Comparison of ENCODE assay signal across 2 worm cellular contexts in the genomic region with DNA sequence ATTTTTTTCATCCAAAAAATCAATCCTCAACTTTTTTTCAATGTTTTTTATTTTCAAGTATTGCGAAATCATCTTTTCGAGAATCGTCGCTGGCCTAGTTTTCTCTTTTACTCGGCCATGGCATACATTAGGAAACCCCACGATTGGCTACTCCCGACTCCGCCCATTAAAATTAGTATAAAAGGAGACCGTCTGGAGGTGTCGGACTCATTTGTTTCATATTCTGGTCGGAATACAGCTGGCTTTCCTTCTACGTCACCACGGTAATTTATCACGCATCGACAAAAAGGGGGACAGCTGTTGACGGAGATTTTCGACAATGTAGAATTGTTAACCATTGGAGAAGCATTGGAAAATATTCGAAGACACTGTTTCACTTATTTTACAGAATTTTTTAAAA.
A peak's percentile ranks its signal among the peaks of the same experiment; 100 is the strongest.
TF ChIP-seq lines count a peak whose summit lies in the region.

No protein-coding gene starts in this region.

TF ChIP-seq in whole organism, L1 larva, 84 proteins besides CTCF, POLR2A, EP300 and RAD21 (continued from another document and continues in another):
- TF ChIP-seq hlh-4 (tag; optimal IDR thresholded peaks at IDR 0.05; lab: Kevin White, UChicago), result no peak
- TF ChIP-seq mab-9 (GFP tag; IDR thresholded peaks at IDR 0.05; lab: Robert Waterston, UW), result no peak
- peak; percentile 83 for TF ChIP-seq isw-1 (GFP tag; IDR thresholded peaks at IDR 0.05; lab: Robert Waterston, UW)
- no peak for TF ChIP-seq C16A3.4 (tag; optimal IDR thresholded peaks at IDR 0.05; lab: Kevin White, UChicago)
- no peak for TF ChIP-seq unc-30 (tag; optimal IDR thresholded peaks at IDR 0.05; lab: Kevin White, UChicago)
- peak; percentile 56 for TF ChIP-seq nhr-19 (GFP tag; conservative IDR thresholded peaks at IDR 0.05; lab: Robert Waterston, UW)
- TF ChIP-seq skn-1 (tag; optimal IDR thresholded peaks at IDR 0.05; lab: Kevin White, UChicago), result peak; percentile 73
- no peak for TF ChIP-seq Y116A8C.19 (tag; optimal IDR thresholded peaks at IDR 0.05; lab: Kevin White, UChicago; ENCODE audit: borderline replicate concordance)
- peak; percentile 65 for TF ChIP-seq pax-3 (tag; optimal IDR thresholded peaks at IDR 0.05; lab: Kevin White, UChicago)
- peak; percentile 43 for TF ChIP-seq jun-1 (tag; optimal IDR thresholded peaks at IDR 0.05; lab: Kevin White, UChicago)
- no peak for TF ChIP-seq egl-27 (tag; optimal IDR thresholded peaks at IDR 0.05; lab: Kevin White, UChicago)
- TF ChIP-seq elt-3 (tag; optimal IDR thresholded peaks at IDR 0.05; lab: Kevin White, UChicago), result no peak
- TF ChIP-seq unc-98 (GFP tag; IDR thresholded peaks at IDR 0.05; lab: Robert Waterston, UW), result no peak
- TF ChIP-seq nhr-20 (tag; optimal IDR thresholded peaks at IDR 0.05; lab: Kevin White, UChicago), result peak; percentile 73
- TF ChIP-seq blmp-1 (tag; optimal IDR thresholded peaks at IDR 0.05; lab: Kevin White, UChicago), result peak; percentile 64
- peak; percentile 39 for TF ChIP-seq nhr-237 (tag; optimal IDR thresholded peaks at IDR 0.05; lab: Kevin White, UChicago)
- TF ChIP-seq elt-2 (tag; optimal IDR thresholded peaks at IDR 0.05; lab: Kevin White, UChicago), result peak; percentile 12
- no peak for TF ChIP-seq sptf-1 (tag; optimal IDR thresholded peaks at IDR 0.05; lab: Kevin White, UChicago)
- TF ChIP-seq unc-62 (GFP tag; optimal IDR thresholded peaks at IDR 0.05; lab: Kevin White, UChicago), result no peak
- TF ChIP-seq nhr-11 (tag; optimal IDR thresholded peaks at IDR 0.05; lab: Kevin White, UChicago), result peak; percentile 22
- peak; percentile 17 for TF ChIP-seq sox-4 (tag; optimal IDR thresholded peaks at IDR 0.05; lab: Kevin White, UChicago)
- TF ChIP-seq lir-3 (tag; optimal IDR thresholded peaks at IDR 0.05; lab: Kevin White, UChicago; ENCODE audit: poor library complexity), result peak; percentile 88
- TF ChIP-seq efl-3 (GFP tag; optimal IDR thresholded peaks at IDR 0.05; lab: Kevin White, UChicago), result peak; percentile 19
- TF ChIP-seq xbp-1 (tag; optimal IDR thresholded peaks at IDR 0.05; lab: Kevin White, UChicago), result peak; percentile 86
- peak; percentile 58 to 66 for TF ChIP-seq efl-1 (optimal IDR thresholded peaks at IDR 0.05; lab: Kevin White, UChicago)
- peak; percentile 68 to 94 for TF ChIP-seq efl-1 (GFP tag; optimal IDR thresholded peaks at IDR 0.05 in 1 of 2; lab: Kevin White, UChicago)
- no peak for TF ChIP-seq tlp-1 (tag; optimal IDR thresholded peaks at IDR 0.05; lab: Kevin White, UChicago)
- no peak for TF ChIP-seq vab-15 (tag; optimal IDR thresholded peaks at IDR 0.05; lab: Kevin White, UChicago)
- TF ChIP-seq ceh-63 (GFP tag; optimal IDR thresholded peaks at IDR 0.05; lab: Kevin White, UChicago), result no peak
- no peak for TF ChIP-seq ztf-4 (tag; optimal IDR thresholded peaks at IDR 0.05; lab: Kevin White, UChicago)
- no peak for TF ChIP-seq pag-3 (tag; optimal IDR thresholded peaks at IDR 0.05; lab: Kevin White, UChicago; ENCODE audit: borderline replicate concordance, insufficient read depth)
- no peak for TF ChIP-seq hpl-2 (GFP tag; optimal IDR thresholded peaks at IDR 0.05; lab: Kevin White, UChicago)
- TF ChIP-seq mdl-1 (tag; optimal IDR thresholded peaks at IDR 0.05; lab: Kevin White, UChicago), result peak in 1 of 2 experiments; percentile 21
- TF ChIP-seq fkh-10 (GFP tag; optimal IDR thresholded peaks at IDR 0.05; lab: Kevin White, UChicago), result no peak
- TF ChIP-seq rnt-1 (tag; optimal IDR thresholded peaks at IDR 0.05; lab: Kevin White, UChicago), result peak; percentile 89
- TF ChIP-seq ceh-90 (tag; optimal IDR thresholded peaks at IDR 0.05; lab: Kevin White, UChicago), result peak; percentile 89
- no peak for TF ChIP-seq alr-1 (tag; optimal IDR thresholded peaks at IDR 0.05; lab: Kevin White, UChicago; ENCODE audit: borderline replicate concordance)
- TF ChIP-seq nhr-12 (tag; optimal IDR thresholded peaks at IDR 0.05; lab: Kevin White, UChicago), result no peak
- TF ChIP-seq F16B12.6 (tag; optimal IDR thresholded peaks at IDR 0.05; lab: Kevin White, UChicago), result no peak
- TF ChIP-seq nhr-71 (tag; optimal IDR thresholded peaks at IDR 0.05; lab: Kevin White, UChicago), result peak; percentile 87
- no peak for TF ChIP-seq unc-130 (tag; optimal IDR thresholded peaks at IDR 0.05; lab: Kevin White, UChicago)
- no peak for TF ChIP-seq sup-37 (GFP tag; optimal IDR thresholded peaks at IDR 0.05; lab: Kevin White, UChicago)
- TF ChIP-seq fkh-4 (tag; optimal IDR thresholded peaks at IDR 0.05; lab: Kevin White, UChicago; ENCODE audit: borderline replicate concordance), result peak; percentile 83
- no peak for TF ChIP-seq hlh-17 (GFP tag; optimal IDR thresholded peaks at IDR 0.05; lab: Kevin White, UChicago; ENCODE audit: borderline replicate concordance)
- TF ChIP-seq nhr-76 (tag; optimal IDR thresholded peaks at IDR 0.05; lab: Kevin White, UChicago), result no peak
- TF ChIP-seq grh-1 (GFP tag; IDR thresholded peaks at IDR 0.05; lab: Robert Waterston, UW), result peak; percentile 64
- peak in 1 of 2 experiments; percentile 90 for TF ChIP-seq ztf-11 (tag; optimal IDR thresholded peaks at IDR 0.05; lab: Kevin White, UChicago)
- peak; percentile 88 for TF ChIP-seq irx-1 (tag; optimal IDR thresholded peaks at IDR 0.05; lab: Kevin White, UChicago)
- peak; percentile 81 for TF ChIP-seq tbx-2 (tag; optimal IDR thresholded peaks at IDR 0.05; lab: Kevin White, UChicago)
- peak; percentile 28 to 71 (median 41) for TF ChIP-seq dpl-1 (GFP tag; optimal IDR thresholded peaks at IDR 0.05; lab: Kevin White, UChicago)
- peak; percentile 33 for TF ChIP-seq lin-15B (tag; optimal IDR thresholded peaks at IDR 0.05; lab: Kevin White, UChicago)
- peak; percentile 74 for TF ChIP-seq nhr-90 (tag; optimal IDR thresholded peaks at IDR 0.05; lab: Kevin White, UChicago; ENCODE audit: poor library complexity)
- TF ChIP-seq snu-23 (GFP tag; optimal IDR thresholded peaks at IDR 0.05; lab: Kevin White, UChicago), result peak; percentile 71
- peak; percentile 97 for TF ChIP-seq nhr-85 (tag; lab: Kevin White, UChicago)
- peak; percentile 49 for TF ChIP-seq C04F5.9 (tag; optimal IDR thresholded peaks at IDR 0.05; lab: Kevin White, UChicago)
- TF ChIP-seq nhr-47 (tag; optimal IDR thresholded peaks at IDR 0.05; lab: Kevin White, UChicago), result peak; percentile 85
- TF ChIP-seq zag-1 (tag; optimal IDR thresholded peaks at IDR 0.05; lab: Kevin White, UChicago), result no peak
- no peak for TF ChIP-seq ceh-88 (GFP tag; IDR thresholded peaks at IDR 0.05; lab: Robert Waterston, UW)
- no peak for TF ChIP-seq nhr-28 (tag; optimal IDR thresholded peaks at IDR 0.05; lab: Kevin White, UChicago)
- TF ChIP-seq unc-86 (tag; optimal IDR thresholded peaks at IDR 0.05; lab: Kevin White, UChicago), result peak; percentile 86
- peak; percentile 39 for TF ChIP-seq snpc-4 (tag; optimal IDR thresholded peaks at IDR 0.05; lab: Kevin White, UChicago)
- peak; percentile 87 for TF ChIP-seq lsy-2 (tag; optimal IDR thresholded peaks at IDR 0.05; lab: Kevin White, UChicago)
- TF ChIP-seq pqm-1 (tag; optimal IDR thresholded peaks at IDR 0.05; lab: Kevin White, UChicago), result no peak
- peak; percentile 83 for TF ChIP-seq mep-1 (tag; optimal IDR thresholded peaks at IDR 0.05; lab: Kevin White, UChicago)

TF ChIP-seq in whole organism, L3 larva, 47 proteins besides CTCF, POLR2A, EP300 and RAD21 (continued from another document):
- TF ChIP-seq nhr-23 (tag; optimal IDR thresholded peaks at IDR 0.05; lab: Kevin White, UChicago) (no peak), nfya-1 (tag; optimal IDR thresholded peaks at IDR 0.05; lab: Kevin White, UChicago; ENCODE audit: insufficient read depth) (peak; percentile 100), ceh-16 (tag; optimal IDR thresholded peaks at IDR 0.05; lab: Kevin White, UChicago) (no peak), ceh-28 (tag; optimal IDR thresholded peaks at IDR 0.05; lab: Kevin White, UChicago) (peak; percentile 11), unc-39 (tag; optimal IDR thresholded peaks at IDR 0.05; lab: Kevin White, UChicago) (no peak), nhr-25 (tag; optimal IDR thresholded peaks at IDR 0.05; lab: Kevin White, UChicago) (peak; percentile 47), hmg-11 (tag; optimal IDR thresholded peaks at IDR 0.05; lab: Kevin White, UChicago) (peak; percentile 25), ama-1 (optimal IDR thresholded peaks at IDR 0.05; lab: Kevin White, UChicago) (peak; percentile 42), pqm-1 (tag; optimal IDR thresholded peaks at IDR 0.05; lab: Kevin White, UChicago) (no peak), egl-5 (tag; optimal IDR thresholded peaks at IDR 0.05; lab: Kevin White, UChicago) (no peak), jun-1 (tag; optimal IDR thresholded peaks at IDR 0.05; lab: Kevin White, UChicago) (no peak), snpc-4 (tag; optimal IDR thresholded peaks at IDR 0.05; lab: Kevin White, UChicago) (peak; percentile 55), daf-12 (tag; optimal IDR thresholded peaks at IDR 0.05; lab: Kevin White, UChicago) (no peak), nhr-237 (tag; optimal IDR thresholded peaks at IDR 0.05; lab: Kevin White, UChicago) (no peak), nhr-43 (tag; optimal IDR thresholded peaks at IDR 0.05; lab: Kevin White, UChicago; ENCODE audit: poor library complexity, severe bottlenecking) (no peak), nhr-11 (tag; optimal IDR thresholded peaks at IDR 0.05; lab: Kevin White, UChicago) (no peak), pha-4 (tag; optimal IDR thresholded peaks at IDR 0.05; lab: Kevin White, UChicago) (no peak), nhr-12 (tag; optimal IDR thresholded peaks at IDR 0.05; lab: Kevin White, UChicago) (no peak), tbx-2 (tag; optimal IDR thresholded peaks at IDR 0.05; lab: Kevin White, UChicago) (no peak), lin-15B (tag; optimal IDR thresholded peaks at IDR 0.05; lab: Kevin White, UChicago) (peak; percentile 81), ceh-82 (tag; optimal IDR thresholded peaks at IDR 0.05; lab: Kevin White, UChicago) (no peak), nhr-67 (tag; optimal IDR thresholded peaks at IDR 0.05; lab: Kevin White, UChicago) (no peak), ztf-4 (tag; optimal IDR thresholded peaks at IDR 0.05; lab: Kevin White, UChicago) (no peak), elt-1 (tag; optimal IDR thresholded peaks at IDR 0.05; lab: Kevin White, UChicago) (no peak), nhr-76 (tag; optimal IDR thresholded peaks at IDR 0.05; lab: Kevin White, UChicago) (no peak), aly-2 (tag; optimal IDR thresholded peaks at IDR 0.05; lab: Kevin White, UChicago) (no peak), fos-1 (tag; optimal IDR thresholded peaks at IDR 0.05; lab: Kevin White, UChicago) (no peak), elt-3 (tag; optimal IDR thresholded peaks at IDR 0.05; lab: Kevin White, UChicago) (no peak)
